Fruit fly (Drosophila melanogaster): Measurements from ENCODE around the gene CG32260.

The CG32260 gene

DNA sequence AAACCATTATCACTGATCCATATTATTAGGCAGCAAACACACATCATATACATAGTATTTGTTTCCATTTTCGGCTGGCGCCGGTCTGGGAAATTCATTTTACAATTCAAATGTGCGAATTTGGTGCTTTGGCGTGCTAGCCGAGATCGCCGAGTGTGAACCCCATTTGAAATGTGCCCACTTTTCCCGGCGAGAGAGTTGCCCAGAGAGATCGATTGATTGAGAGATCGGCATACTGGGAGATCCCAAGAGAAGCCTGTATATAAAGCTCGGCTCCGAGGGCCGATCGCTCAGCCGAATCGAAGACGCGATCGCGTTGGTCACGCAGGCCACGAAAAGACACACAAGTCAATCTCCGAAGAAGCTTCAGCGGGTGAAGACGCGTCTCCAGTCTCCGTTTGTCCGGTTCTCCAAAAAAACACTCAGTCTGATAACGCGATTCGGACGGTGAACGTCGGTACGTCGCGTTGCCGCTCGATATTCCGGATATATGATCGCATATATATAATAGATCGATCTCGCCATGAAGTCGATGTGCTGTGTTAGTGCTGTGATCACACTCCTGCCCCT is 6.3 kb downstream of the CG32260 start, which contains the start of gene CG1299:
CG1299 (plus strand) TSS at position 291 of the 570 bp plus-strand sequence.
- no peak for TF ChIP-seq CG33017 (tag; optimal IDR thresholded peaks at IDR 0.05)
- no peak for TF ChIP-seq CG7101 (tag; optimal IDR thresholded peaks at IDR 0.05)
- TF ChIP-seq pad (GFP tag; optimal IDR thresholded peaks at IDR 0.05): no peak
- no peak for TF ChIP-seq CG12768 (GFP tag; optimal IDR thresholded peaks at IDR 0.05)
- TF ChIP-seq toe (GFP tag; optimal IDR thresholded peaks at IDR 0.05): no peak
- TF ChIP-seq Crg-1 (GFP tag; optimal IDR thresholded peaks at IDR 0.05): no peak
- no peak for TF ChIP-seq Hr96 (GFP tag; optimal IDR thresholded peaks at IDR 0.05)
- TF ChIP-seq CG7045 (GFP tag; optimal IDR thresholded peaks at IDR 0.05): no peak
- TF ChIP-seq Clk (GFP tag; optimal IDR thresholded peaks at IDR 0.05): no peak
- no peak for TF ChIP-seq cnc (optimal IDR thresholded peaks at IDR 0.05)
- TF ChIP-seq Mnt (GFP tag; optimal IDR thresholded peaks at IDR 0.05): no peak
- no peak for TF ChIP-seq CG14711 (tag; optimal IDR thresholded peaks at IDR 0.05)
- TF ChIP-seq ovo (GFP tag; optimal IDR thresholded peaks at IDR 0.05): no peak

DNA sequence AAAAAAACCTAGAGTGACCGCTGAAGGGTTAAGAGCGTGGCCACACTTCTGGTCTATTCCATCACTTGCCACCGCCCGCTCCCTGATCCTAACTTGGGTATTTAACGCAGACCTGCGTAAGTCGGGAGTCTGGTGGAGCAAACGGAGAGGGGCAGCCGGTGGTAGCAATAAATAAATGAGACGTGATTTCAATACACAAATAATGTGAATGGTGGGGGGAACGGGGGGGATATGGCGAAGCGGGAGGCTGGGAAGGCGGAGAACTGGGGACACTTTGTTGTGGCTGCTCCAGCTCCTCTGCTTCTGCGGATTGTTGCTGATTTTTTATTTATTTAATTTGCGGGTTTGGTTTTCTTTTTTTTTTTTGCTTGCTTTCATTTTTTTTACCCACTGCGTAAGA is 15.7 kb downstream of the CG32260 start:
- TF ChIP-seq Clk (GFP tag; optimal IDR thresholded peaks at IDR 0.05): no peak
- no peak for TF ChIP-seq pad (GFP tag; optimal IDR thresholded peaks at IDR 0.05)
- no peak for TF ChIP-seq CG14711 (tag; optimal IDR thresholded peaks at IDR 0.05)
- no peak for TF ChIP-seq CG5204 (GFP tag; optimal IDR thresholded peaks at IDR 0.05)
- no peak for TF ChIP-seq toe (GFP tag; optimal IDR thresholded peaks at IDR 0.05)
- no peak for TF ChIP-seq Mnt (GFP tag; optimal IDR thresholded peaks at IDR 0.05)
- no peak for TF ChIP-seq tj (GFP tag; optimal IDR thresholded peaks at IDR 0.05)
- no peak for TF ChIP-seq CG33017 (tag; optimal IDR thresholded peaks at IDR 0.05)
- no peak for TF ChIP-seq CG1620 (GFP tag; optimal IDR thresholded peaks at IDR 0.05)
- no peak for TF ChIP-seq kay (GFP tag; ENCODE audit: borderline replicate concordance)

DNA sequence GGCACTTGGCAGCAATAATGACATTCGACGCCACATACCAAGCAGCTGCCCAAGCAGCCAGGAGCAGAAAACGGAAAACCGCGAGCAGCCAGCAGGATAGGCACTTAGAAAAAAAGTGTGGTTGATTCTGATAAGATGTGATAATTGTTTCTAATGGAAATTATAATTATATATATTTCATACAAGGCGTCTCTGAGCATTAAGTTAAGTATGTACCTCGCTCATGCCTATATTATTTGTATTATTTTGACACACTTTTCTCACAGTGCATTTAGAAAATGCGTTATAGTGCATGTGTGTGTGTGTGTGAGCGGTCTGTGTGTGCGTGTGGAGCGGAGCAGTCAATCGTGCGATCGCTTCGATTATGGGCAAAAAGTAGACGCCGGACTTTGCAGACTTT is 16.2 kb downstream of the CG32260 start:
- no peak for TF ChIP-seq CG11617 (GFP tag; optimal IDR thresholded peaks at IDR 0.05)
- no peak for TF ChIP-seq CG14711 (tag; optimal IDR thresholded peaks at IDR 0.05)
- no peak for TF ChIP-seq kay (GFP tag; ENCODE audit: borderline replicate concordance)
- no peak for TF ChIP-seq CG1620 (GFP tag; optimal IDR thresholded peaks at IDR 0.05)

DNA sequence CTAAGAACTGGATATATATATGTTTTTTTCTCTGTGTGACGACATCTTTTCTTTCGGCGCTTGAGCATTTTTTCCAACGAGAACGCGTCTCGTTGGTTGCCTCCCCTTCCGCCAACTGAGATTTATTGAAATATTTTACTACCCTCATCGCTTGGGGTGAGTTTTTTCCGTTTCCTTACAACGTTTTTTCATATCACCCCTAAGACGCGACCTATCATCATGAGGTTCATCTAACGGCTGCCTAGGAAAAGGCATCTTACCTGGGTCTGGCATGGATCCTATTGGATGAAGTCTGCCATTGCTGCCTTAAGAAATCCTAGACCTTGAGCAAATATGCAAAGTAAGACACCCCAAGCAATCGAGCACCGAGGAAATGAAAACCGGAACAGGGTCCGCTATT is 17.1 kb downstream of the CG32260 start:
- no peak for TF ChIP-seq cic (GFP tag; optimal IDR thresholded peaks at IDR 0.05)
- TF ChIP-seq ovo (GFP tag; optimal IDR thresholded peaks at IDR 0.05): no peak
- TF ChIP-seq CG12768 (GFP tag; optimal IDR thresholded peaks at IDR 0.05): no peak
- TF ChIP-seq pad (GFP tag; optimal IDR thresholded peaks at IDR 0.05): no peak
- no peak for TF ChIP-seq Clk (GFP tag; optimal IDR thresholded peaks at IDR 0.05)
- TF ChIP-seq CG11617 (GFP tag; optimal IDR thresholded peaks at IDR 0.05): no peak
- TF ChIP-seq CG1620 (GFP tag; optimal IDR thresholded peaks at IDR 0.05): no peak
- TF ChIP-seq CG7045 (GFP tag; optimal IDR thresholded peaks at IDR 0.05): no peak
- no peak for TF ChIP-seq Hr96 (GFP tag; optimal IDR thresholded peaks at IDR 0.05)
- TF ChIP-seq kay (GFP tag; ENCODE audit: borderline replicate concordance): no peak
- no peak for TF ChIP-seq cnc (optimal IDR thresholded peaks at IDR 0.05)
- no peak for TF ChIP-seq Mnt (GFP tag; optimal IDR thresholded peaks at IDR 0.05)
- TF ChIP-seq CG7101 (tag; optimal IDR thresholded peaks at IDR 0.05): no peak
- no peak for TF ChIP-seq toe (GFP tag; optimal IDR thresholded peaks at IDR 0.05)
- no peak for TF ChIP-seq CG5204 (GFP tag; optimal IDR thresholded peaks at IDR 0.05)
- no peak for TF ChIP-seq CG14711 (tag; optimal IDR thresholded peaks at IDR 0.05)
- TF ChIP-seq Crg-1 (GFP tag; optimal IDR thresholded peaks at IDR 0.05): no peak
- TF ChIP-seq CG33017 (tag; optimal IDR thresholded peaks at IDR 0.05): no peak
- TF ChIP-seq tj (GFP tag; optimal IDR thresholded peaks at IDR 0.05): no peak
- no peak for TF ChIP-seq bab1 (GFP tag; optimal IDR thresholded peaks at IDR 0.05)

DNA sequence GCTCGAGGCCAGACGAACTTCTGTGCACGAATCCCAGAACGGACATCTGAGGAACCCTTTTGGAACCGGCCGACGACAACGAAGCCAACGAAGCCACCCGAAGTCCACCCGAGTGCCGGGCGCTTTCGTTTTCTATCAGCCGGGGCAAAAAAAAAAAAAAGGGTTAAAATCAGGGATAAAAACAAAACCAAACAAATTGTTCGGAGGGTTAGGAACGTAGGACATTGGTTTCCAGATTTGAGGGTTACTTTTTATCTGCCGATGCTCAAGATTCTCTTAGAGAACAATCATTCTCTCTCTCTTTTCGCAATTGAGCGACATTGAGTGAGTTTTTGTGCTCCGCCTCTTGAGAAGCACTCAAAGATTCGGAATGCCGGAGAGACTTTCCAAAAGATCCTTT is 18.8 kb downstream of the CG32260 start, which contains the start of gene nab:
nab (minus strand) TSS at position 7 of the 400 bp plus-strand sequence.
- TF ChIP-seq CG33017 (tag; optimal IDR thresholded peaks at IDR 0.05) (no peak), ovo (GFP tag; optimal IDR thresholded peaks at IDR 0.05) (no peak), Hr96 (GFP tag; optimal IDR thresholded peaks at IDR 0.05) (no peak), CG7101 (tag; optimal IDR thresholded peaks at IDR 0.05) (no peak), Mnt (GFP tag; optimal IDR thresholded peaks at IDR 0.05) (no peak), CG14711 (tag; optimal IDR thresholded peaks at IDR 0.05) (no peak), CG11617 (GFP tag; optimal IDR thresholded peaks at IDR 0.05) (no peak), pad (GFP tag; optimal IDR thresholded peaks at IDR 0.05) (no peak), CG5204 (GFP tag; optimal IDR thresholded peaks at IDR 0.05) (no peak), Clk (GFP tag; optimal IDR thresholded peaks at IDR 0.05) (no peak)

DNA sequence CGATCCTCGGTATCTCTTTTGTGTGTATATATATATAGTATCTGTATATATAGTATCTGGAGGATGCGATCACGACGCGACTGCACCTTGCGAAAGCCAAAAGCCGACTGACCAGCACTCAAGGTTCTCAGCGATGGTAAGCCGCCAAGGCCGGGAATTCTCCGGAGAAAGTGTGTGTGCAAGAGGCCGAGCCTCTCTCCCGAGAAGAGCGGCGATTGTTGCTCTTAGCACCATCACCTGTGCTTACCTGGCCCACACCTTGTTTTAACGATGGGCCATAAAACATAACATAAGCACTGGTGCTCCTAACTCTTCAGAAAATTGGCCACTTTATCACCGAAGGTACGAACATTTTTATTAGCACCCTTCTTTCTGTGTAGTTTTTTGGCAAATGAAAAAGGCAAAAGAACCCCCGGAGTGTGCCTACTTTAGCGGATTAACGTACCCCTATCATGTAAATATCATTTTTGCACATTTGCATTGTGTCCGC is 25.2 kb downstream of the CG32260 start, which contains the start of gene mas:
mas (minus strand) TSS at position 112 of the 490 bp plus-strand sequence.
- no peak for TF ChIP-seq kay (GFP tag; ENCODE audit: borderline replicate concordance)
- TF ChIP-seq cic (GFP tag; optimal IDR thresholded peaks at IDR 0.05): no peak
- no peak for TF ChIP-seq bab1 (GFP tag; optimal IDR thresholded peaks at IDR 0.05)
- TF ChIP-seq CG11617 (GFP tag; optimal IDR thresholded peaks at IDR 0.05): no peak
- TF ChIP-seq CG5204 (GFP tag; optimal IDR thresholded peaks at IDR 0.05): no peak
- no peak for TF ChIP-seq Mnt (GFP tag; optimal IDR thresholded peaks at IDR 0.05)
- TF ChIP-seq cnc (optimal IDR thresholded peaks at IDR 0.05): no peak
